Worm (Caenorhabditis elegans) whole organism, L4 larva: ENCODE data around the gene F46B6.2.

ENCODE experiments used
- ama-1 ChIP-seq: fragments of 150-350 bp; optimal IDR thresholded peaks from 2 replicates; lab custom pipeline; 2014; ENCODE audit warnings: inconsistent platforms, mixed read lengths
- arid-1 ChIP-seq: fragments of 200-800 bp; sonication (Bioruptor generic); conservative IDR thresholded peaks from 2 replicates; pipeline ENCODE4 v1.3.6; 2022; ENCODE audit warnings: missing genetic modification reagents, missing genetic modification characterization, missing compliant biosample characterization
- ceh-82 ChIP-seq: sonication (generic microtip); optimal IDR thresholded peaks from 2 replicates; lab custom pipeline; 2017; ENCODE audit warnings: missing biosample characterization, missing genetic modification characterization
- dve-1 ChIP-seq: sonication (generic microtip); optimal IDR thresholded peaks from 2 replicates; lab custom pipeline; 2017; ENCODE audit warnings: antibody characterized with exemption, mild to moderate bottlenecking, missing genetic modification characterization, missing compliant biosample characterization; ENCODE audit not compliant: insufficient read depth
- lin-15B ChIP-seq: fragments of 150-350 bp; sonication (generic microtip); optimal IDR thresholded peaks from 3 replicates; lab custom pipeline; 2014; ENCODE audit warnings: missing biosample characterization, missing genetic modification characterization
- lin-39 ChIP-seq: fragments of 150-350 bp; optimal IDR thresholded peaks from 2 replicates; lab custom pipeline; 2014; ENCODE audit warnings: missing biosample characterization, missing genetic modification reagents, missing genetic modification characterization
- nhr-10 ChIP-seq: fragments of 150-350 bp; optimal IDR thresholded peaks from 2 replicates; lab custom pipeline; 2014; ENCODE audit warnings: missing biosample characterization, missing genetic modification characterization
- nhr-76 ChIP-seq: fragments of 150-350 bp; optimal IDR thresholded peaks from 2 replicates; lab custom pipeline; 2014; ENCODE audit warnings: missing biosample characterization, missing genetic modification characterization
- nhr-77 ChIP-seq: fragments of 150-350 bp; optimal IDR thresholded peaks from 2 replicates; lab custom pipeline; 2014; ENCODE audit warnings: missing biosample characterization, missing genetic modification characterization

ce11 chrV:9724021-9724671, 47.9 kb upstream of the F46B6.2 start, which contains the start of gene slcr-46.3:
- TF ChIP-seq lin-39 (tag; lab: Kevin White, UChicago) (no peak), nhr-77 (tag; lab: Kevin White, UChicago) (no peak), arid-1 (GFP tag; lab: Robert Waterston, UW) (no peak), ama-1 (lab: Kevin White, UChicago) (no peak), dve-1 (tag; lab: Kevin White, UChicago) (peak; percentile 23), nhr-10 (no peak), ceh-82 (tag; lab: Kevin White, UChicago) (no peak), nhr-76 (no peak), lin-15B (tag; lab: Kevin White, UChicago) (no peak)
